Worm (Caenorhabditis elegans): Measurements from ENCODE around the gene mpdu-1.

DNA sequence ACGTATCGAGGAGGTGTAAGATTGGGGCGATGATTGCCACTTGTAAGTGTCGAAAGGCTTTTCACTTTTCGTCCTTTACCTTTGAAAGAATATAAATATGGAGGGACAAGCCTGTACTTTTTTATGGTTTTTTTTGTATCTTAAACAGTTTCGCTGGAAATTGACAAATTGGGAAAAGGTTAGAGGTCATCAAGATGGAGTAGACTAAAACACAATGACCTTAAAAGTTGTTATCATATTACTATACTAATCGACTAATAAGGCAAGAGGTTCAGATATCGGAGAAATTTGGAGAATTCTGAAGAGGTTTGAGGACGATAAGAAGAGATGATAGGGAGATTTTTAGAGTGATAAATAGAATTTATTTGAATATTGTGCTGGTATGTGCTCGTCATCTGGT, 47.2 kb upstream of the mpdu-1 start:
- TF ChIP-seq ceh-22 (tag; optimal IDR thresholded peaks at IDR 0.05): no peak
- TF ChIP-seq unc-42 (tag; optimal IDR thresholded peaks at IDR 0.05): no peak
- TF ChIP-seq ref-2 (tag; optimal IDR thresholded peaks at IDR 0.05): no peak
- TF ChIP-seq ama-1 (optimal IDR thresholded peaks at IDR 0.05): no peak
- TF ChIP-seq nfya-1 (tag; optimal IDR thresholded peaks at IDR 0.05): no peak
- no peak for TF ChIP-seq F13H6.1 (tag; optimal IDR thresholded peaks at IDR 0.05)
- TF ChIP-seq elt-2 (tag; optimal IDR thresholded peaks at IDR 0.05): peak; percentile 56
- no peak for TF ChIP-seq nhr-11 (tag; optimal IDR thresholded peaks at IDR 0.05)
- no peak for TF ChIP-seq npax-4 (tag; optimal IDR thresholded peaks at IDR 0.05)

Data from whole organism, late embryonic.